Fruit fly (Drosophila melanogaster): ENCODE data around the gene RpL36.

dm6 chrX:599727-600126 is 29.6 kb downstream of the RpL36 start:
- TF ChIP-seq ttk (optimal IDR thresholded peaks at IDR 0.05) (no peak), Myc (optimal IDR thresholded peaks at IDR 0.05) (no peak), Sin3A (optimal IDR thresholded peaks at IDR 0.05) (no peak), h (optimal IDR thresholded peaks at IDR 0.05) (no peak), psq (optimal IDR thresholded peaks at IDR 0.05) (no peak)

Measured in Kc167 (cell line).